Worm (Caenorhabditis elegans) whole organism, L2 larva: ENCODE data around the gene cutl-11.

Source experiments
- aly-2 ChIP-seq: fragments of 150-350 bp; optimal IDR thresholded peaks from 2 replicates; lab custom pipeline; 2014; ENCODE audit warnings: missing biosample characterization, missing genetic modification characterization
- elt-3 ChIP-seq: sonication (generic microtip); optimal IDR thresholded peaks from 2 replicates; lab custom pipeline; 2017; ENCODE audit warnings: missing biosample characterization, missing genetic modification characterization
- lsy-2 ChIP-seq, 2 experiments: fragments of 150-350 bp in 1 of 2; sonication (generic microtip) in 1 of 2; optimal IDR thresholded peaks; 2 replicates each; lab custom pipeline; 2014 to 2017; ENCODE audit warnings: missing biosample characterization in 2 of 2, missing genetic modification characterization in 2 of 2
- nhr-25 ChIP-seq: fragments of 150-350 bp; sonication (generic microtip); optimal IDR thresholded peaks from 3 replicates; lab custom pipeline; 2014; ENCODE audit warnings: missing biosample characterization, missing genetic modification characterization
- sem-4 ChIP-seq: fragments of 150-350 bp; optimal IDR thresholded peaks from 2 replicates; lab custom pipeline; 2014; ENCODE audit warnings: missing biosample characterization, missing genetic modification reagents, missing genetic modification characterization
- snpc-4 ChIP-seq: fragments of 150-350 bp; optimal IDR thresholded peaks from 2 replicates; lab custom pipeline; 2014; ENCODE audit warnings: missing biosample characterization, missing genetic modification characterization
- ztf-11 ChIP-seq: sonication (generic microtip); optimal IDR thresholded peaks from 2 replicates; lab custom pipeline; 2017; ENCODE audit warnings: missing biosample characterization, missing genetic modification characterization

ce11 chrX:11605766-11606490 lies 44.7 kb downstream of the cutl-11 start:
- TF ChIP-seq aly-2 (tag; lab: Kevin White, UChicago) (no peak), elt-3 (no peak), lsy-2 (tag; optimal IDR thresholded peaks at IDR 0.05; lab: Kevin White, UChicago) (peak; percentile 79 to 85), sem-4 (tag; lab: Kevin White, UChicago) (peak; percentile 84), nhr-25 (peak; percentile 97), snpc-4 (no peak), ztf-11 (tag; lab: Kevin White, UChicago) (peak; percentile 75)
